Worm (Caenorhabditis elegans): ENCODE results near the gene scc-3.
A peak's percentile ranks its signal among the peaks of the same experiment; 100 is the strongest.

Gene scc-3

ce11 chrV:12719713-12720112, 44.0 kb upstream of the scc-3 start, which contains the start of gene R11D1.7:
R11D1.7 (plus strand) TSS chrV:12720013.
- no peak for TF ChIP-seq unc-55 (GFP tag; optimal IDR thresholded peaks at IDR 0.05)
- no peak for TF ChIP-seq gmeb-1 (tag; optimal IDR thresholded peaks at IDR 0.05)

ce11 chrV:12725893-12726292, 37.9 kb upstream of the scc-3 start, which contains the start of gene R11D1.12:
R11D1.12 (minus strand) TSS chrV:12725993.
- TF ChIP-seq nhr-11 (tag; optimal IDR thresholded peaks at IDR 0.05) (no peak), C34F6.9 (tag; optimal IDR thresholded peaks at IDR 0.05) (no peak), fos-1 (tag; optimal IDR thresholded peaks at IDR 0.05) (no peak), lin-13 (GFP tag; optimal IDR thresholded peaks at IDR 0.05) (no peak), lin-39 (tag; optimal IDR thresholded peaks at IDR 0.05) (no peak), egl-27 (tag; optimal IDR thresholded peaks at IDR 0.05) (no peak), F13H6.1 (tag; optimal IDR thresholded peaks at IDR 0.05) (no peak), ceh-82 (tag; optimal IDR thresholded peaks at IDR 0.05) (no peak), mdl-1 (tag; optimal IDR thresholded peaks at IDR 0.05) (no peak), Y55F3AM.14 (GFP tag; optimal IDR thresholded peaks at IDR 0.05) (no peak), unc-55 (GFP tag; optimal IDR thresholded peaks at IDR 0.05) (no peak), lsy-2 (tag; optimal IDR thresholded peaks at IDR 0.05) (no peak), R02D3.7 (tag; optimal IDR thresholded peaks at IDR 0.05) (no peak), nhr-129 (tag; optimal IDR thresholded peaks at IDR 0.05) (no peak)

ce11 chrV:12727104-12727637, 36.6 kb upstream of the scc-3 start, which contains the start of gene R11D1.13:
R11D1.13 (plus strand) TSS chrV:12727154.
- TF ChIP-seq nhr-23 (tag; optimal IDR thresholded peaks at IDR 0.05) (no peak), dmd-4 (tag; optimal IDR thresholded peaks at IDR 0.05) (no peak), R02D3.7 (tag; optimal IDR thresholded peaks at IDR 0.05) (no peak), sem-4 (tag; optimal IDR thresholded peaks at IDR 0.05) (no peak), ztf-1 (GFP tag; conservative IDR thresholded peaks at IDR 0.05) (no peak), ceh-82 (tag; optimal IDR thresholded peaks at IDR 0.05) (no peak), ZK546.5 (tag; optimal IDR thresholded peaks at IDR 0.05) (no peak), fos-1 (tag; optimal IDR thresholded peaks at IDR 0.05) (no peak), nhr-21 (tag; optimal IDR thresholded peaks at IDR 0.05) (no peak), unc-39 (tag; optimal IDR thresholded peaks at IDR 0.05) (no peak), sma-3 (GFP tag; optimal IDR thresholded peaks at IDR 0.05) (no peak), aly-2 (tag; optimal IDR thresholded peaks at IDR 0.05) (no peak), elt-3 (tag; optimal IDR thresholded peaks at IDR 0.05) (no peak), blmp-1 (tag; optimal IDR thresholded peaks at IDR 0.05; ENCODE audit: insufficient read depth) (no peak)

ce11 chrV:12728062-12728665, 35.6 kb upstream of the scc-3 start, which contains the start of the genes rpl-28 and mrpl-49:
rpl-28 (minus strand) TSS chrV:12728112.
mrpl-49 (plus strand) TSS chrV:12728631.
- TF ChIP-seq elt-3 (tag; optimal IDR thresholded peaks at IDR 0.05) = no peak
- peak; percentile 78 for TF ChIP-seq sem-4 (tag; optimal IDR thresholded peaks at IDR 0.05)
- peak; percentile 89 for TF ChIP-seq lin-13 (GFP tag; optimal IDR thresholded peaks at IDR 0.05)
- TF ChIP-seq snpc-4 (tag; optimal IDR thresholded peaks at IDR 0.05) = peak; percentile 83
- TF ChIP-seq R02D3.7 (tag; optimal IDR thresholded peaks at IDR 0.05) = peak; percentile 82
- TF ChIP-seq lin-11 (tag; optimal IDR thresholded peaks at IDR 0.05) = peak; percentile 85
- no peak for TF ChIP-seq nhr-10 (tag; optimal IDR thresholded peaks at IDR 0.05)
- TF ChIP-seq ZK546.5 (tag; optimal IDR thresholded peaks at IDR 0.05) = no peak
- TF ChIP-seq gmeb-1 (tag; optimal IDR thresholded peaks at IDR 0.05) = peak; percentile 85
- TF ChIP-seq nhr-237 (tag; optimal IDR thresholded peaks at IDR 0.05) = no peak
- TF ChIP-seq skn-1 (tag; optimal IDR thresholded peaks at IDR 0.05) = peak; percentile 49
- TF ChIP-seq ama-1 (optimal IDR thresholded peaks at IDR 0.05) = peak; percentile 50
- peak; percentile 74 for TF ChIP-seq blmp-1 (tag; optimal IDR thresholded peaks at IDR 0.05; ENCODE audit: insufficient read depth)
- peak; percentile 36 for TF ChIP-seq zag-1 (tag; optimal IDR thresholded peaks at IDR 0.05)
- no peak for TF ChIP-seq unc-62 (GFP tag; optimal IDR thresholded peaks at IDR 0.05)
- peak; percentile 2 for TF ChIP-seq ceh-82 (tag; optimal IDR thresholded peaks at IDR 0.05)
- TF ChIP-seq nhr-129 (tag; optimal IDR thresholded peaks at IDR 0.05) = peak; percentile 89
- TF ChIP-seq ztf-4 (tag; optimal IDR thresholded peaks at IDR 0.05) = peak; percentile 70
- peak; percentile 91 for TF ChIP-seq crh-2 (tag; optimal IDR thresholded peaks at IDR 0.05)
- TF ChIP-seq mab-5 (tag; optimal IDR thresholded peaks at IDR 0.05) = peak; percentile 82
- TF ChIP-seq unc-39 (tag; optimal IDR thresholded peaks at IDR 0.05) = no peak
- TF ChIP-seq egl-27 (tag; optimal IDR thresholded peaks at IDR 0.05) = peak; percentile 47
- peak; percentile 98 for TF ChIP-seq unc-55 (GFP tag; optimal IDR thresholded peaks at IDR 0.05)
- TF ChIP-seq mdl-1 (tag; optimal IDR thresholded peaks at IDR 0.05) = peak in 1 of 2 experiments; percentile 27
- peak; percentile 64 to 93 for TF ChIP-seq lsy-2 (tag; optimal IDR thresholded peaks at IDR 0.05)
- peak; percentile 40 for TF ChIP-seq ceh-16 (tag; optimal IDR thresholded peaks at IDR 0.05)
- TF ChIP-seq nhr-6 (tag; optimal IDR thresholded peaks at IDR 0.05) = no peak
- TF ChIP-seq C34F6.9 (tag; optimal IDR thresholded peaks at IDR 0.05) = peak; percentile 96
- no peak for TF ChIP-seq lin-39 (tag; optimal IDR thresholded peaks at IDR 0.05)
- TF ChIP-seq F13H6.1 (tag; optimal IDR thresholded peaks at IDR 0.05) = peak; percentile 72
- no peak for TF ChIP-seq mbf-1 (tag; optimal IDR thresholded peaks at IDR 0.05)
- TF ChIP-seq nhr-21 (tag; optimal IDR thresholded peaks at IDR 0.05) = peak; percentile 75
- TF ChIP-seq sma-3 (GFP tag; optimal IDR thresholded peaks at IDR 0.05) = peak; percentile 80
- peak; percentile 86 for TF ChIP-seq fos-1 (tag; optimal IDR thresholded peaks at IDR 0.05)
- no peak for TF ChIP-seq nhr-11 (tag; optimal IDR thresholded peaks at IDR 0.05)
- peak; percentile 85 for TF ChIP-seq sma-9 (GFP tag; optimal IDR thresholded peaks at IDR 0.05)
- TF ChIP-seq sma-9 (tag; optimal IDR thresholded peaks at IDR 0.05) = no peak
- no peak for TF ChIP-seq Y55F3AM.14 (GFP tag; optimal IDR thresholded peaks at IDR 0.05)
